Worm (Caenorhabditis elegans) whole organism, late embryonic: Measurements from ENCODE around the gene fipp-1.

Experiments used
- F13H6.1 ChIP-seq: sonication (generic microtip); optimal IDR thresholded peaks from 2 replicates; lab custom pipeline; 2016; ENCODE audit warnings: missing genetic modification characterization, missing compliant biosample characterization
- ceh-34 ChIP-seq: sonication (generic microtip); optimal IDR thresholded peaks from 2 replicates; lab custom pipeline; 2016; ENCODE audit warnings: mild to moderate bottlenecking, missing genetic modification characterization, missing compliant biosample characterization
- che-1 ChIP-seq: sonication (generic microtip); optimal IDR thresholded peaks from 2 replicates; lab custom pipeline; 2016; ENCODE audit warnings: mild to moderate bottlenecking, missing genetic modification characterization, missing compliant biosample characterization
- elt-2 ChIP-seq: sonication (generic microtip); optimal IDR thresholded peaks from 2 replicates; lab custom pipeline; 2016; ENCODE audit warnings: missing genetic modification reagents, missing genetic modification characterization, missing compliant biosample characterization
- nhr-11 ChIP-seq: fragments of 150-350 bp; optimal IDR thresholded peaks from 2 replicates; lab custom pipeline; 2014; ENCODE audit warnings: missing biosample characterization, missing genetic modification characterization
- pqm-1 ChIP-seq: sonication (generic microtip); optimal IDR thresholded peaks from 2 replicates; lab custom pipeline; 2016; ENCODE audit warnings: missing genetic modification characterization, missing compliant biosample characterization
- sox-4 ChIP-seq: sonication (generic microtip); optimal IDR thresholded peaks from 2 replicates; lab custom pipeline; 2017; ENCODE audit warnings: mild to moderate bottlenecking, missing genetic modification characterization, inconsistent platforms, missing compliant biosample characterization
- unc-55 ChIP-seq: sonication (generic microtip); optimal IDR thresholded peaks from 2 replicates; lab custom pipeline; 2017; ENCODE audit warnings: missing biosample characterization, missing genetic modification reagents, missing genetic modification characterization

- TF ChIP-seq sox-4 (tag; lab: Kevin White, UChicago) (no peak), elt-2 (tag; lab: Kevin White, UChicago) (no peak), nhr-11 (tag; lab: Kevin White, UChicago) (no peak), pqm-1 (tag; lab: Kevin White, UChicago) (no peak), unc-55 (GFP tag; lab: Kevin White, UChicago) (peak; percentile 49), ceh-34 (tag; lab: Kevin White, UChicago) (no peak), F13H6.1 (tag; lab: Kevin White, UChicago) (no peak), che-1 (tag; lab: Kevin White, UChicago) (no peak)
These were observed 44.8 kb upstream of the fipp-1 start, which contains the start of gene D2063.1 for ce11 chrV:4326841-4327240.
